Fruit fly (Drosophila melanogaster) whole organism, larva: ENCODE measurements around the gene CG15005.

Experiments
- noc ChIP-seq: fragments of 200-800 bp; sonication (Bioruptor generic); optimal IDR thresholded peaks from 3 replicates; lab custom pipeline; 2019; ENCODE audit warnings: missing biosample characterization, mild to moderate bottlenecking, missing genetic modification characterization, moderate library complexity

CG15005 gene

DNA sequence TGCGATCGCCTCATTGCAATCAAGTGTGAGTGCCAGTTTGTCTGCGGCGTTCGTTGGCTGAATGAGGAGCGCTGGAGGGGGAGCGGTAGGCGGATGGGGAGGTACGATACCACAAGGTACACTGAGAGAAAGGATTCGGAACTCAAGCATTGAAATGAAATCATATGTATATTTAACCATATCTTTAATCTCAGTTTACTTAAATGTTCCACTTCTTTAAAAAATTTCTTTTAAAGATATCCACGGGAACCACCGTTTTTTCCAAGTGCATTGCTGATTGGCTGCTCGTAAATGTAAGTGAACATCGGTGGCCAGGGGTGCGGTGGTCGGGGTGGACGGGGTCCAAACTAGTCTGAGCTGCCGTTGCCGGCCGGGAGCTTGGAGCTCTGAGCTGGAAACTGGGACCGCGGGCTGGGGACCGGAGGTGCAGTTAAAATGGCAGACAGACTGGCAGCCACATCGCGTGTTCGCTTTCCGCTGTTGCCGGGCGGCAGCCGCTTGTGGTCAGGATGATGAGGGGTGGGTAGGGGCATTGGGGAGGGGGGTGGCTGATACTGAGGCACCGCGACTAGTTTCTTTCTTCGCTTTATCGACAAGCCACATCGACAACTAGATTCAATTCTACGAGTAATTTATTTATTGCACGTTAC, 24.2 kb upstream of the CG15005 start:
- no peak for TF ChIP-seq noc (tag; lab: Kevin White, UChicago)

DNA sequence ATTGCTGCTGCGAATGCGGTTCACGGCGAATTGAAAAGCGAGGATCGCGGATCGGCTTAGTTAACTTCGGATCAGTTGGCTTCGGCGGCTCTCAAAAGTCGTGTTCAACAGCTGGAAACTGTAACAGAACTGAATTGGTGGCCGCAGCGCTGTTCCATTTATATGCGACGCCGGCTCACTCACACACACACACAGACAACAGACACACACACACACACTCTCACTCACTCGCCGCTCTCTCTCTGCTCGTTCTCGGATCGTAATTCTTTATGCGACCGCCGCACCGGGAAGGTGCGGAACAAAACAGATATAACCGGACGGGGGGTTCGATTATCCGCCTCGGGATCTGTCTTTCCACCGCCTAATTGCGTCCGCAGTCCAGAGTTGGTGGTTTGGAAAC, 23.0 kb upstream of the CG15005 start, which contains the start of gene CG46460:
TSS of gene CG46460 (minus strand) at position 139 of the 400 bp plus-strand sequence.
- no peak for TF ChIP-seq noc (tag; lab: Kevin White, UChicago)

DNA sequence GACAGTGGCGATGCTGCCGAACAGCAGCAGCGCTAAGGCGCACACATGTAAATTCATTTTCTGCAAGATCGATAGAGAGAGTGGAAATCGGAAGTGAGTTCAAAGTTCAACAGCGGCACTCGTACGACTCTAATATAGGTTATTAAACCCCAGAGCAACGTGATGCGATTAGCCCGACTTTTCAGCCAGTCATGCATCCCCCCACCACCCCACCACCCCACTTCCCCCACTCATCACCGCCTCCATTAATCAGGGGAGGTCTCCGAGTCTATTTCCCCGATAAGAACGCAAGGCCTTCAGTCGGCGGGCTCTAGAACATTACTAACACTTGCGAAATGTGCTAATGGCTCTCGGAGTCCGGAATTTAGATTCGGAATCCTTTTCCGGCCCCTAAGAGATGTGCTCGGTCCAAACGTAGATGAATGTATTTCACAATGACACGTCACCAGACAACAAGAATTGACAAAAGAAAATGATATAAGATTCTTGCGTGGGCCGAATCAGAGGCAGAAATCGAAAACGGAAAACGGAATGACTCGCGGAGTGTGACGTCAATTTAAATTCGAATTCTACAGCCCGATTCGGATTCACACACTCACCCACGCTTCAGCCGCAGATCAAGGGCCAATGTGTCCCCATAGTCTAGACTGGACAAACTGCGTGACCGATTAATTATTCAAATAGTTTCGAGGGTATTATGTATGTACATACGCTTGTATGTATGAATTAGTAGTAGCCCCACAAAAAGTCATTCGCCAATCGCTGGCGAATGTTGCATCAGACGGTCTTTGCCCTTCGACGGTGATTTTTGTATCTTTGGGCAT, 21.7 kb upstream of the CG15005 start:
- peak; percentile 7 for TF ChIP-seq noc (tag; lab: Kevin White, UChicago)

DNA sequence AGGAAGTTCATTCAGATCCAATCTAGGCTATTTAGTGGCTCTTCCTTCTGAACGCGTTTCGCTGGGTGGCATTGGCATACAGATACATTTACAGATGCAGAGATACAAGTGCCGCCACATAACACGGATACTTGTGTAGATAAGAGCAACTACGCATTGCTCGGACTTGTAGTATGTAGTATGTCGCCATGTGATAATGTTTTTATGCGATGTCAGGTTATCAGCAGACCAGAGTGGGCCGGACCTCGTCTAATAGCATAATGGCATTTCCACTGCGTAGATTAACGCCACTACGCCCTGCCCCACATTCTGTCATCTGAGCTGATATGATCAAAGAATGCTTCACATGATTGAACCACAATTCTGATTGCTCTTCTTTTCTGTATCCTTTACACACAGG, 17.7 kb upstream of the CG15005 start:
- TF ChIP-seq noc (tag; lab: Kevin White, UChicago) = peak; percentile 41

DNA sequence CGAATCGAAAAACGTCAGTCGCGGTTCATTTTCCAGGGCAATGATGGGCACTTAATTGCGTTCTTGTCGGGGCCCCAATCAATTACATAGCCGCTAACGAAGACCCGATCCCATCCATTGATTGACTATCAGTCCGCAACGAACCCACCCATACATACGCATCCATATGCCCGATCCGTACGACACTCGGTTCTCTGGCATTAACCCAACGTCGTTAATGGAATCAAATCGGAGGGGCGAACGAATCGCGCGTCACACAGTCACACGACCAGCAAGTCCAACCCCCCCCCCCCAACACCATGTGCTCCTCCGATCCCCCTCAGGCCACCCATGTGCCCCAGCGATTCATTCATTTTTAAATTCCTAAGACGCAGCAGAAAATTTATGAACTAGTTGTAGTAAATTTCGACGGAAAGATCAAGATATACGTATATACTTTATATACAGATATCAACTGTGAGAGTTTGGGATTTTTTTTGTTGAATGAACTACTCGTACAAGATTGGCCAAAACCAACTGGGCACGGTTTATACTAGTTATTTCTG, 17.2 kb upstream of the CG15005 start:
- peak; percentile 74 for TF ChIP-seq noc (tag; lab: Kevin White, UChicago)

DNA sequence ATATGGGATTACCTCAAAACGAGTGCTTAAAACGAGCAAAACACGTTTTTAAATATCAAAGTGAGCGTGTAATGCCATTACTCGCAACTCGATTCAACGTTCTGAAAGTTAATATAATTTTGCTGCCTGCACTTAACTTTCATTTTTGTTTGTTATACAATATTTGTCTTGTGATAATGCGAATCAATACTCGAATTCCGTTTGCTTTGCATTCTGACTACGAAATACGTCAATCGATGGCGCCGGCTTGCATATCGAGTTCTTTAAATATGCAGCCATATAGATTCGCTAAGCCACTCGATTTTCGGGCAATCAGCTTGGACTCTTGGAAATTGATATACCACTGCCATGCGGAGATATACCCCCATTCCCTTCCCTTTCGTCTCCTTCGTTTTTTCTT, 16.5 kb upstream of the CG15005 start:
- no peak for TF ChIP-seq noc (tag; lab: Kevin White, UChicago)

DNA sequence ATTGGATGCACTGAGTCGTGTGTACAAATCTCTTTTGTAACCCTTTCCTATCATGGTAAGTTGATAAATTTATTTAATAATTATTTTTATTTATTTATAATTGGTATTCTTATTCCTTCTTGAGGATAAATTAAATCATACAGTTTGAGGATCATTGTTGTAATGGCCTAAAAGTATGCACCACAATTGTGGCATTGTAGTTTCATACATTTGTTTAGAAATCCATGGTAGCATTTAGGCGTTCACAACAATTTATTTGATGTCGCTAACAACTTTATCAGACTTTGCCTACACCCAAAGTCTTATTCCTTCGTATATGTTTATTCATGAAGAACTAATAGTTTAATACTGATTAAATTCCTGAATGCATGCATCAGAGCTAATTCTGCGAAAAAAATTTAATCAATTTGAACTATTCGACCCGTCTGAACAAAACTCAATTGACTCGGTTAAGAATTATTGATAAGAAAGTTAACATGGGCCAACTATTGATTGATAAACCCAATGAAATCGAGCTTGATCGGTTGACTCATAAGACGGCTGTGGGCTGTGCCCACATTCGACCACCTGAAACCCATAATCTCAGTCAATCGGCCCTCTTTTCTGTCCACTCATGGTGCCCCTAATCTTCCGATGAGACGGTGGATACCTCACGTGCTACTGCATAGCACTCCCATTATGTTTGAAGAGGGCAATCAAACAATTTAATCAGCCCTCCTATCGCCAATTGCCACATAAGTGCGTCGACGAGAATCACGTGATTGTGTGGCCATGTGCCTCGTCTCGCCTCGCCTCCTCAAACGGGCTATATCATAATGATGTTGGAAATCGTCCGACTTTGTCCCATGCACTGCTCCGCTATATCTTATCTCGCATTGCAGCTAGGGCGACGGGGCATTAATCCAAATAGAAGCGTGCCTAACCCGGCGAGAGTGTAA, 15.4 kb upstream of the CG15005 start:
- TF ChIP-seq noc (tag; lab: Kevin White, UChicago) = no peak

DNA sequence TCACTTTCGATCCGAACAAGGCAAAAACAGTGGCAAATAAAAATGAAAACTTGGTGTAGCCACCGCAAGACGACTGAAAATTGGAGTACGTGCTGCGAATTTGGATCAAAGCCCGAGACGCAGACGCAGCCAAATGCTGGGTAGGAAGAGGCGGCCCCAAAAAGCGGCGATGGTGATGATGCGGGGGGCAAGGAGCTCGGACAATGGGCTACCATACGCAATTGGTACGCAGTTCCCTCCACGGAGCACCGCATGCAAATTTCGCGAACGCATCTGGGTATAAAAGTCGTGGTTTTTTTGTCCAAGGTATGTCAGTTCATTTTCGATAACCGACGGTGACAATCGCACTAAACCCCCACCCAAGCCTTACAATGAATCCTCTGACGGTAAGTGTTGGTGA, 10.9 kb upstream of the CG15005 start, which contains the start of gene Cpr64Ad:
TSS of gene Cpr64Ad (plus strand) at position 301 of the 400 bp plus-strand sequence.
- TF ChIP-seq noc (tag; lab: Kevin White, UChicago) = no peak

DNA sequence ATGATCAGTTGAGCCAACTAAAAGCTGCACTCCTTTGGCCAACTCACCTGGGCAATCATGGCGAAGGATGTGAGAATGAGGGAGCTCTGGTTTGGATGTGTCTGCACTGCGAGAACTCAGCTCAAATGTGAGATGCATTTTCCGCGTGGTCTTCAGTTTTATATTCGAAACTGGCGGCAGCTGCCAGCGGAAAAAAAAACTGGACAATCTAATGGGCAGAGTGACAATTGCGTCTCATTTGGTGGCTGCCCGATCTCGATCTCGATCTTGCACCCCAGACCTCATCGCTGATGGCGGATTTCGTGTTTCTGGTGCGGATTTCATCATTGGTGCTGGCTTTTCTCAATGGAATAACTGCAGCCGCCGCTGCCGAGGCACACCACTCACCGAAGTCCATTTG, 8.7 kb upstream of the CG15005 start, which contains the start of gene Cpr64Ac:
TSS of gene Cpr64Ac (minus strand) at position 101 of the 400 bp plus-strand sequence.
- TF ChIP-seq noc (tag; lab: Kevin White, UChicago) = no peak

DNA sequence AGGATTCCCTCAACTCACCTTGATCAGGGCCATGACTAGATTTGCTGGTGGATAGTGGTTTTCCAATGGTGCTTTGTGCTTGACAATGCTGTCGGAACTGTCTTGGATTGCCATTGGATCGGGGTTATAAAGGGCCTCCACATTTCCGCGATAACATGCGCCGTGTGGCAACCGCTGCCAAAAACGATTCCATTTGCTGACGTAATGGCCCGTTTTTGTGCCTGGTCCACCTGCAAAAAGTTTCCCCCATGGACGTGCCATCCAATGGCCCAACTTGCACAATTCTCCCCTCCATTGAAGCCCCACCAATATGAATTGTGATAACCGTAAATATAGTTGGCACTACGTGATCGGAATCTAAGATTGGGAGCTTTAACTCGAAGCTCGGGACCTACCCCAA, 7.3 kb upstream of the CG15005 start, which contains the start of gene Cpr64Ab:
TSS of gene Cpr64Ab (minus strand) at position 101 of the 400 bp plus-strand sequence.
- TF ChIP-seq noc (tag; lab: Kevin White, UChicago) = no peak

DNA sequence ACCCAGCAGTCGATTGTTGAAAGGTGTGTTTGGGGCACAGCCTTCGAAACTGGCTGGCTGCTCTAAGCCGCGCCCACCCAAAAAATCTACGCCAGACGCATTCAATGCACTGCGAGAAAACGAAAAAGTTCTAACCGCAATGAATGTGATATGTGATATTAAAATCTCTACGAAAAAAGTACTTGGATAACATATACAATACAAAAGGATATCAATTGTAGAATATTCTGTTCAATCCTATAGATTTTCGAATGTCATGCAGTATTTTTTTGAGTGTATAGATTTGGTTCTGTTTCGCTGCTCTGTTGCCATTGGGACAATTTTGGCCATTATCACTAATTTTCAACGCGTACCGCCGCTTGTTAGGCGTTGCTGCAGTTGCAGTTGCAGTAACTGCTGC, 5.6 kb upstream of the CG15005 start:
- TF ChIP-seq noc (tag; lab: Kevin White, UChicago) = no peak

DNA sequence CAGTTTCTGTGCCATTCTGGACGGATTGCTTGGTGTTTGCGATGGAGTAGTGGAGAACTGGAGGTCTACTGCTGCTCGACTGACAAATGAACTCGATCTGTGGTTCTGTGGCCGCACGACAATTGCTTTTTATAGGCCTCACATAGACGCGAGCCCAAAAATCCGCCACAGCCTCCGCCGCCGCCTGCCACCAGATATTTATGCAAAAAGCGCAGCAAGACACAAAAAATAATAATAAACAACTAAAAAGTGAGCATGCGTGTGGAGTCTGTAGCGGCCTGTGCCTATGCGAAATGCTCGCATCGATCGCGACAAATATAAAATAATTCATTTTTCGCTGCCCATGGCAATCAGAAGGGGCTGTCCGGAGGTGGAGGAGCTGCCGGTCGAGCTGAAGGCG, 4.9 kb upstream of the CG15005 start, which contains the start of gene Cpr64Aa:
TSS of gene Cpr64Aa (minus strand) at position 101 of the 400 bp plus-strand sequence.
- no peak for TF ChIP-seq noc (tag; lab: Kevin White, UChicago)

DNA sequence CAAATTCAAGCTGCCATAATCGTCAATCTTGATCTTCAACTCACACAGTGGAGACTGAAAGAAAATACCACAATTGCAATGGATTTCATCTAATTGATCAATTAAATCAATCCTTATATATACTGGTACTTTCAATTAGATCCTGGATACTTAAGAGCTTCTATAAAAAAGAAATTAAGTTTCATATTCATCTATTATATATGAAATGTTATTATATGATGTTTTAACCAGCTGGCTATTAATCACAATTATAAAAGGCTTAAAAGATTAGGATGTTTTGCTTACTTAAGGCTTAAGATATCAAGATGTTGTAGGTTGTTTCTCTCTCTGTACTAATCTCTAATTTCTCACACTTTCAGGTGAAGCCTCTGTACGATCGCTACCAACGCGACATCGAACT, 728 bp upstream of the CG15005 start:
- TF ChIP-seq noc (tag; lab: Kevin White, UChicago) = no peak

DNA sequence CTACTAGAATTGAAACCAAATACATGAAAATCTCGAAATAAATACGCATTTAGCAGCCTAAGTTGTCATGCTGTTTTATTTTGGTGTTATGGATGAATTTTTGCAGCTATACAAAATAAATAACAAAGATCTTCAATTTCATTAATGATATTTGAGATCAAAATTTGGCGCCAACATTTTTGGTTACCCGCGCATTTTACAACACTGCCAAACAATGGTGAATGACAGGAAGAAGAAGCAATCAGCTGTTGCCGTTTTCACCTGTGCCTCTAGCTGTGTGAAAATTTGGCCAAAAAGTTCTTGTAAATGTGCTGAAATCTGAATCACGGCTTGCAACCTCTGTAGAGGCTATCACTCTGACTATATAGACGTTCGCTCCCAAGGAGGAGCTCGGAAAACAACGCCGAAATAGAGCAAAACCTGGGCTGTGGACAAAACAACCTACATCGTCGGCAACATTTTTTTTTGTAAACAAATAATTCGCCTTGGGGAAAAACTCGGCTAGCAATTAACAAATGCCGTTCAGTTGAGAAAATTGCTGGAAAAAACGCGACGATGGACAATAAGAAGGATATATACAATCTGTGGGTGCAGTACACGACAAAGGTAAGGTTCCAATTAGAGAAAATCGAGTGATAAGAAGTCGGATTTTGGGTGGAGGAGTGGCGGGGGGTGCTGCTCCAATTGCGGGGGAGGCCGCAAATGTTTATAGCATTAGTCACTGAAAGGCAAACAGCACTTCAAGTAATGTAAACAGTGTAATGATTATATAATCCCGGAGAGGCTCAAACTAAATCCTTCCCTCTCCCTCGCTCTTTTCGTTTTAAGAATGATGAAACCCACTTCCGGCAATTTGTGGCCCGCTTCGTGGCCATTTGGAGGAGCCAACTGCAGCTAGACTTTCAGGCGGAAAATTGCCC, 10.1 kb downstream of the CG15005 start, which contains the start of gene CG43367:
TSS of gene CG43367 (plus strand) at position 264 of the 920 bp plus-strand sequence.
- TF ChIP-seq noc (tag; lab: Kevin White, UChicago) = no peak
